Worm (Caenorhabditis elegans) whole organism, late embryonic: ENCODE results near the gene ulp-2.
A peak's percentile ranks its signal among the peaks of the same experiment; 100 is the strongest.

Source experiments
- C08G9.2 ChIP-seq: sonication (generic microtip); optimal IDR thresholded peaks from 2 replicates; lab custom pipeline; 2016; ENCODE audit warnings: mild to moderate bottlenecking, missing genetic modification characterization, moderate library complexity, missing compliant biosample characterization
- C38D4.7 ChIP-seq: fragments of 200-800 bp; sonication (Bioruptor generic); optimal IDR thresholded peaks from 2 replicates; lab custom pipeline; 2018; ENCODE audit warnings: mild to moderate bottlenecking, missing genetic modification characterization, moderate library complexity, missing compliant biosample characterization
- K02D7.2 ChIP-seq: sonication (generic microtip); optimal IDR thresholded peaks from 2 replicates; lab custom pipeline; 2017; ENCODE audit warnings: mild to moderate bottlenecking, missing genetic modification characterization, missing compliant biosample characterization
- T23F11.4 ChIP-seq: fragments of 200-800 bp; sonication (Bioruptor generic); optimal IDR thresholded peaks from 2 replicates; lab custom pipeline; 2018; ENCODE audit warnings: mild to moderate bottlenecking, missing genetic modification characterization, missing compliant biosample characterization
- Y22D7AL.16 ChIP-seq: sonication (generic microtip); optimal IDR thresholded peaks from 2 replicates; lab custom pipeline; 2016; ENCODE audit warnings: missing genetic modification characterization, missing compliant biosample characterization
- ahr-1 ChIP-seq: sonication (generic microtip); optimal IDR thresholded peaks from 2 replicates; lab custom pipeline; 2016; ENCODE audit warnings: missing genetic modification characterization, missing compliant biosample characterization
- ceh-14 ChIP-seq: sonication (generic microtip); optimal IDR thresholded peaks from 2 replicates; lab custom pipeline; 2016; ENCODE audit warnings: missing genotype, missing genetic modification characterization, missing compliant biosample characterization
- ceh-18 ChIP-seq: sonication (generic microtip); optimal IDR thresholded peaks from 2 replicates; lab custom pipeline; 2016; ENCODE audit warnings: missing genetic modification characterization, missing compliant biosample characterization
- ceh-19 ChIP-seq: fragments of 200-800 bp; sonication (Bioruptor generic); optimal IDR thresholded peaks from 2 replicates; lab custom pipeline; 2018; ENCODE audit warnings: mild to moderate bottlenecking, missing genetic modification characterization, missing compliant biosample characterization
- ceh-2 ChIP-seq: sonication (generic microtip); optimal IDR thresholded peaks from 2 replicates; lab custom pipeline; 2016; ENCODE audit warnings: missing genotype, missing genetic modification characterization, missing compliant biosample characterization
- ceh-22 ChIP-seq: sonication (generic microtip); optimal IDR thresholded peaks from 2 replicates; lab custom pipeline; 2017; ENCODE audit warnings: missing biosample characterization, missing genetic modification characterization
- ceh-24 ChIP-seq: sonication (generic microtip); optimal IDR thresholded peaks from 2 replicates; lab custom pipeline; 2016; ENCODE audit warnings: mild to moderate bottlenecking, missing genetic modification characterization, missing compliant biosample characterization
- ceh-31 ChIP-seq: sonication (generic microtip); optimal IDR thresholded peaks from 2 replicates; lab custom pipeline; 2016; ENCODE audit warnings: missing genetic modification characterization, missing compliant biosample characterization
- ceh-45 ChIP-seq: fragments of 200-800 bp; sonication (Bioruptor generic); IDR thresholded peaks from 2 replicates; pipeline ENCODE4 v1.3.6; 2022; ENCODE audit warnings: missing genetic modification reagents, missing genetic modification characterization, missing compliant biosample characterization
- ceh-48 ChIP-seq: sonication (generic microtip); optimal IDR thresholded peaks from 2 replicates; lab custom pipeline; 2016; ENCODE audit warnings: missing genetic modification characterization, inconsistent platforms, missing compliant biosample characterization
- ceh-9 ChIP-seq: sonication (generic microtip); optimal IDR thresholded peaks from 2 replicates; lab custom pipeline; 2016; ENCODE audit warnings: mild to moderate bottlenecking, missing genetic modification characterization, inconsistent platforms, missing compliant biosample characterization
- elt-2 ChIP-seq: sonication (generic microtip); optimal IDR thresholded peaks from 2 replicates; lab custom pipeline; 2016; ENCODE audit warnings: missing genetic modification reagents, missing genetic modification characterization, missing compliant biosample characterization
- ets-4 ChIP-seq: sonication (generic microtip); optimal IDR thresholded peaks from 2 replicates; lab custom pipeline; 2016; ENCODE audit warnings: missing genetic modification characterization, missing compliant biosample characterization
- eyg-1 ChIP-seq: sonication (generic microtip); optimal IDR thresholded peaks from 2 replicates; lab custom pipeline; 2016; ENCODE audit warnings: missing genotype, missing genetic modification characterization, missing compliant biosample characterization
- fax-1 ChIP-seq: sonication (generic microtip); optimal IDR thresholded peaks from 2 replicates; lab custom pipeline; 2016; ENCODE audit warnings: missing genotype, missing genetic modification characterization, missing compliant biosample characterization
- fkh-6 ChIP-seq: sonication (generic microtip); optimal IDR thresholded peaks from 2 replicates; lab custom pipeline; 2016; ENCODE audit warnings: missing genetic modification characterization, missing compliant biosample characterization
- hlh-13 ChIP-seq: fragments of 200-800 bp; sonication (Bioruptor generic); optimal IDR thresholded peaks from 2 replicates; lab custom pipeline; 2018; ENCODE audit warnings: mild to moderate bottlenecking, missing genetic modification characterization, missing compliant biosample characterization
- hlh-15 ChIP-seq: sonication (generic microtip); optimal IDR thresholded peaks from 2 replicates; lab custom pipeline; 2016; ENCODE audit warnings: missing genetic modification characterization, missing compliant biosample characterization
- hlh-30 ChIP-seq: sonication (generic microtip); optimal IDR thresholded peaks from 2 replicates; lab custom pipeline; 2017; ENCODE audit warnings: antibody characterized with exemption, missing genetic modification characterization, missing compliant biosample characterization; ENCODE audit not compliant: insufficient read depth
- hlh-8 ChIP-seq: sonication (generic microtip); optimal IDR thresholded peaks from 2 replicates; lab custom pipeline; 2016; ENCODE audit warnings: missing genotype, missing genetic modification characterization, missing compliant biosample characterization
- lim-6 ChIP-seq: sonication (generic microtip); optimal IDR thresholded peaks from 2 replicates; lab custom pipeline; 2016; ENCODE audit warnings: missing genetic modification characterization, missing compliant biosample characterization
- lin-11 ChIP-seq: fragments of 200-800 bp; sonication (Bioruptor generic); optimal IDR thresholded peaks from 2 replicates; lab custom pipeline; 2018; ENCODE audit warnings: mild to moderate bottlenecking, missing genetic modification characterization, missing compliant biosample characterization
- odd-2 ChIP-seq: sonication (generic microtip); optimal IDR thresholded peaks from 2 replicates; lab custom pipeline; 2017; ENCODE audit warnings: antibody characterized with exemption, mild to moderate bottlenecking, missing genetic modification characterization, missing compliant biosample characterization
- pax-1 ChIP-seq: fragments of 150-350 bp; optimal IDR thresholded peaks from 2 replicates; lab custom pipeline; 2014; ENCODE audit warnings: missing biosample characterization, missing genetic modification characterization
- pha-2 ChIP-seq: sonication (generic microtip); optimal IDR thresholded peaks from 2 replicates; lab custom pipeline; 2017; ENCODE audit warnings: mild to moderate bottlenecking, missing genetic modification characterization, missing compliant biosample characterization
- pha-4 ChIP-seq: fragments of 150-350 bp; optimal IDR thresholded peaks from 2 replicates; lab custom pipeline; 2018; ENCODE audit warnings: missing biosample characterization, missing genetic modification reagents, missing genetic modification characterization
- pros-1 ChIP-seq: fragments of 150-350 bp; optimal IDR thresholded peaks from 2 replicates; lab custom pipeline; 2014; ENCODE audit warnings: missing biosample characterization, missing genetic modification reagents, missing genetic modification characterization
- rnt-1 ChIP-seq: sonication (generic microtip); optimal IDR thresholded peaks from 2 replicates; lab custom pipeline; 2016; ENCODE audit warnings: missing genetic modification characterization, missing compliant biosample characterization
- sdc-2 ChIP-seq: sonication (generic microtip); optimal IDR thresholded peaks from 2 replicates; lab custom pipeline; 2016; ENCODE audit warnings: missing genotype, missing genetic modification characterization, missing compliant biosample characterization
- sox-2 ChIP-seq: fragments of 200-800 bp; sonication (Bioruptor generic); IDR thresholded peaks from 2 replicates; pipeline ENCODE4 v1.3.6; 2022; ENCODE audit warnings: missing genetic modification reagents, missing genetic modification characterization, missing compliant biosample characterization
- sox-4 ChIP-seq: sonication (generic microtip); optimal IDR thresholded peaks from 2 replicates; lab custom pipeline; 2017; ENCODE audit warnings: mild to moderate bottlenecking, missing genetic modification characterization, inconsistent platforms, missing compliant biosample characterization
- syd-9 ChIP-seq: sonication (generic microtip); optimal IDR thresholded peaks from 2 replicates; lab custom pipeline; 2016; ENCODE audit warnings: mild to moderate bottlenecking, missing genetic modification characterization, moderate library complexity, missing compliant biosample characterization
- ttx-3 ChIP-seq: sonication (generic microtip); optimal IDR thresholded peaks from 2 replicates; lab custom pipeline; 2016; ENCODE audit warnings: missing genetic modification reagents, missing genetic modification characterization, missing compliant biosample characterization
- unc-3 ChIP-seq, 2 experiments: fragments of 200-800 bp in 1 of 2; sonication (Bioruptor generic) in 1 of 2; sonication (generic microtip) in 1 of 2; conservative IDR thresholded peaks in 1 of 2; optimal IDR thresholded peaks in 1 of 2; 2 replicates each; pipeline versions ENCODE4 v1.3.6 to Lab custom; 2016 to 2022; ENCODE audit warnings: missing compliant biosample characterization in 2 of 2, missing genetic modification characterization in 2 of 2, missing genetic modification reagents in 1 of 2
- unc-55 ChIP-seq: sonication (generic microtip); optimal IDR thresholded peaks from 2 replicates; lab custom pipeline; 2017; ENCODE audit warnings: missing biosample characterization, missing genetic modification reagents, missing genetic modification characterization
- zip-5 ChIP-seq: sonication (generic microtip); optimal IDR thresholded peaks from 2 replicates; lab custom pipeline; 2016; ENCODE audit warnings: missing genetic modification characterization, missing compliant biosample characterization

The ulp-2 gene

DNA sequence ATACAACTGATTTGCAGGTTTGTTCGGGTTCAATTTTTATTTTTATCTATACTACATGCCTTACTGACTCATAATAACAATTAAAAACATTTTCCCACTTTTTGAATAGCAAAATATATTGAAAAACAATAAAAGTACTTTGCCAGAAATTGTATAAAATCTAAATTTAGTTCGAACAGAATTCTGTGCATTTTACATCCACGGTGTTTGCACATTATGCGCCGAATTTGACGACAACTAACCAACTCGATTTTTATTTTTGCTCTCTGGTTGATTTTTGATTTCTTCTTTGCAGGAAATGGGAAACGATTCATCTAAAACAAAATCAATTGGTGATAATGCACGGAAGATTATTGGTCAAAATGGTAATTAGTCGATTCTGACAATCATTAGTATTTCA, 12.9 kb downstream of the ulp-2 start:
- TF ChIP-seq pax-1 (tag; lab: Kevin White, UChicago) (no peak), lim-6 (tag; lab: Kevin White, UChicago) (no peak), ceh-24 (tag; lab: Kevin White, UChicago) (no peak), ceh-22 (no peak), rnt-1 (tag; lab: Kevin White, UChicago) (no peak), ceh-9 (tag; lab: Kevin White, UChicago) (no peak), pha-4 (tag; lab: Kevin White, UChicago) (no peak), zip-5 (no peak), elt-2 (tag; lab: Kevin White, UChicago) (no peak), lin-11 (tag; lab: Kevin White, UChicago) (no peak), C38D4.7 (GFP tag; lab: Kevin White, UChicago) (no peak), ceh-45 (GFP tag; lab: Robert Waterston, UW) (no peak)

DNA sequence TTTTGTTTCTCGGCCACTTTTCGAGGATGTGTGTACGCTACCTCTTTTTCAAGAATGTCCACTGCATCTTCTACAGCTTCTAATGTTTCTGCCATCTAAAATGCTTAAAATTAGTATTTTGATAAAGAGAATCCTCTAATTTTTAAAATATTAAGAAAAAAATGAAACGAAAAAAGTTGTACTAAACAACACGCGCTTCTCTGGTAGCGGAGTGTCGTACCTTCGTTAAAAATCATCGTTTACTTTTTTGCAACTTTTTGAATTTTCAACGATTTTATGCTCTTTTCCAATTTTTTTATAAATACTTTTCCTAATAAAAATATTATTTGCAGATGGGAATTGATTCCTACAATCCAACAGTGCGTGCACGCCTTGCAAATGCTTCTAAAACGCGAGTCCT, 14.0 kb downstream of the ulp-2 start, which contains the start of the genes gldi-11 and ZK546.2:
TSS of gene gldi-11 (minus strand) at position 95 of the 400 bp plus-strand sequence.
TSS of gene ZK546.2 (plus strand) at position 333 of the 400 bp plus-strand sequence.
- no peak for TF ChIP-seq K02D7.2
- TF ChIP-seq Y22D7AL.16 (tag; lab: Kevin White, UChicago), result no peak

DNA sequence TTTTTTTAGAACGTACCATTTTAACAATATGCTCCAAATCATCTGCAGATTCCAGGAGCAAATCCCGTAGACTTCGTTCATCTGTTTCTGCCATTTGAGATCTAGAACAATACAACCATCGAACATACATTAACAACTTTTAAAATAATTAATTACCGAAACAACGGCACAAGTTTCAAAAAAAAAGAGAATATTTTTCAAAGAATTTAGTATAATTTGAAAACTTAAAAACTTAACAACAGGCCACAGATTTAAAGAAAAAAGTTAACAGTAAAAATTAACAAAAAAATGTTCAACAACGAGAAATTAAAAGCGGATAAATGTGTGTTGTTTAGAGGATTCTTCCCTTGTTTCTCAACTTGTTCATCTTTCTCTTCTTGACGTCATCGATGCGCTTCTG, 15.8 kb downstream of the ulp-2 start, which contains the start of gene mdt-4:
TSS of gene mdt-4 (minus strand) at position 101 of the 400 bp plus-strand sequence.
- TF ChIP-seq hlh-30 (tag; lab: Kevin White, UChicago), result no peak
- TF ChIP-seq ceh-31 (tag; lab: Kevin White, UChicago), result no peak
- TF ChIP-seq zip-5, result no peak
- TF ChIP-seq ceh-2 (tag; lab: Kevin White, UChicago), result no peak
- TF ChIP-seq elt-2 (tag; lab: Kevin White, UChicago), result no peak
- no peak for TF ChIP-seq unc-3 (GFP tag; conservative IDR thresholded peaks at IDR 0.05; lab: Robert Waterston, UW)
- TF ChIP-seq unc-3 (tag; optimal IDR thresholded peaks at IDR 0.05; lab: Kevin White, UChicago), result no peak
- TF ChIP-seq ets-4, result no peak
- no peak for TF ChIP-seq eyg-1 (tag; lab: Kevin White, UChicago)
- TF ChIP-seq syd-9, result no peak
- no peak for TF ChIP-seq C38D4.7 (GFP tag; lab: Kevin White, UChicago)
- no peak for TF ChIP-seq hlh-15 (tag; lab: Kevin White, UChicago)
- TF ChIP-seq sox-4 (tag; lab: Kevin White, UChicago), result no peak
- TF ChIP-seq lin-11 (tag; lab: Kevin White, UChicago), result no peak

DNA sequence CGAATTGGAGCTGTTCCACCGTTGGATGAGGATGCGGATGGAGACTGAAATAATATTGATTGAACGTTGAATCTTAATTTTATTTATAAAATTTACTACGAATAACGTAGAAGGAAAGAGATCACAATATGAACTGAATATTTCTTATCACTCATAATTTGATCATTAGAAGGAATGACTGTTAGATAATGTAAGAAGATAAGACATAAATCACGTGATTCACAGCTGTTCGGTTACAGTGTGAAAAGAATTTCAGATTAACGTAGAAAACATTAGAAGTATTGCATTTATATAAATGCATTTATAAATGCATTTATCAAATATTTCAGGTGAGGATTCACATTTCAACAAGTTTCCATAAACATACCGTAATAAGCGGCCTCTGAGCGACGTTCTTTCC, 16.8 kb downstream of the ulp-2 start:
- TF ChIP-seq ttx-3 (no peak), lin-11 (tag; lab: Kevin White, UChicago) (no peak), ahr-1 (tag; lab: Kevin White, UChicago) (no peak), ceh-2 (tag; lab: Kevin White, UChicago) (no peak), ceh-14 (tag; lab: Kevin White, UChicago) (no peak), pax-1 (tag; lab: Kevin White, UChicago) (no peak), sox-4 (tag; lab: Kevin White, UChicago) (no peak), ets-4 (no peak), unc-55 (no peak), C38D4.7 (GFP tag; lab: Kevin White, UChicago) (no peak), elt-2 (tag; lab: Kevin White, UChicago) (peak; percentile 70), sox-2 (GFP tag; lab: Robert Waterston, UW) (no peak), unc-3 (GFP tag; conservative IDR thresholded peaks at IDR 0.05; lab: Robert Waterston, UW) (no peak), unc-3 (tag; optimal IDR thresholded peaks at IDR 0.05; lab: Kevin White, UChicago) (no peak), odd-2 (no peak), hlh-30 (tag; lab: Kevin White, UChicago) (peak; percentile 16), fax-1 (tag; lab: Kevin White, UChicago) (no peak)

DNA sequence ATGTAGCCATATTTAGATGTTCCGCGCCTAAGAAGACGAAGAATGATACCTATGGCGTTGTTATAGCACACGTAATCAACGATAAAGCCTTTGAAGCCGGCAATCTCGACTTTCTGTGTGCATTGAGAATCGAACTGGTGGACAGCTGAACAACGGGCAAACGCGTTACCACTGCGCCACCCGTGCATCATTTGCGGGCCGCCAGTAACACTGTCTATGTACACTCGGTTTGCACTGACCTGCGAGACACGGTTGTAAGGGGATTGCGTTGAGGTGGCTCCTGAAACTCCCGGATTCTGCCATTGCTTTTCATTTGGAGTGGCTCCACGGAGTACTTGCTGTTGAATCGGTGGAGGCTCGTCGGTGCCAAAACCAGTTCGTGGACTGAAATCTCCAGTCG, 17.3 kb downstream of the ulp-2 start:
- TF ChIP-seq ceh-2 (tag; lab: Kevin White, UChicago), result peak; percentile 22
- TF ChIP-seq fkh-6 (tag; lab: Kevin White, UChicago), result peak; percentile 69
- TF ChIP-seq hlh-13 (GFP tag; lab: Kevin White, UChicago), result peak; percentile 24
- TF ChIP-seq pha-2 (tag; lab: Kevin White, UChicago), result peak; percentile 74
- peak; percentile 12 for TF ChIP-seq rnt-1 (tag; lab: Kevin White, UChicago)
- TF ChIP-seq ceh-48 (tag; lab: Kevin White, UChicago), result peak; percentile 2
- TF ChIP-seq lim-6 (tag; lab: Kevin White, UChicago), result no peak
- no peak for TF ChIP-seq ets-4
- no peak for TF ChIP-seq eyg-1 (tag; lab: Kevin White, UChicago)
- peak; percentile 72 for TF ChIP-seq ceh-19 (GFP tag; lab: Kevin White, UChicago)
- peak; percentile 40 for TF ChIP-seq ttx-3
- TF ChIP-seq C08G9.2, result peak; percentile 43
- TF ChIP-seq pros-1 (tag; lab: Kevin White, UChicago), result no peak
- TF ChIP-seq ceh-18 (tag; lab: Kevin White, UChicago), result peak; percentile 64
- TF ChIP-seq syd-9, result peak; percentile 49
- peak; percentile 82 for TF ChIP-seq T23F11.4 (GFP tag; lab: Kevin White, UChicago)
- TF ChIP-seq sdc-2 (tag; lab: Kevin White, UChicago), result peak; percentile 67
- TF ChIP-seq hlh-8, result no peak
- peak; percentile 58 for TF ChIP-seq lin-11 (tag; lab: Kevin White, UChicago)
